ENCODE assay signal across 1 fruit fly cellular context in genomic region chr3L:10227094-10227493, dm6.
TF ChIP-seq lines count a peak whose summit lies in the region.

No protein-coding gene starts in this region.

TF ChIP-seq in whole organism, prepupa, 60 proteins besides CTCF, POLR2A, EP300 and RAD21 (continued from another document):
- TF ChIP-seq Lpt (GFP tag; optimal IDR thresholded peaks at IDR 0.05; lab: Kevin White, UChicago) (no peak), CG32006 (GFP tag; optimal IDR thresholded peaks at IDR 0.05; lab: Kevin White, UChicago) (no peak), Ets96B (tag; optimal IDR thresholded peaks at IDR 0.05; lab: Kevin White, UChicago) (peak; percentile 36), fd59A (GFP tag; optimal IDR thresholded peaks at IDR 0.05; lab: Kevin White, UChicago) (peak; percentile 16), OdsH (GFP tag; optimal IDR thresholded peaks at IDR 0.05; lab: Kevin White, UChicago) (peak; percentile 23), CG6163 (GFP tag; IDR thresholded peaks at IDR 0.05; lab: Robert Waterston, UW) (peak; percentile 63; the same call in 1 of the 3 replicates), CG6854 (GFP tag; optimal IDR thresholded peaks at IDR 0.05; lab: Kevin White, UChicago) (no peak), CG16779 (tag; optimal IDR thresholded peaks at IDR 0.05; lab: Kevin White, UChicago) (no peak), CG3919 (GFP tag; optimal IDR thresholded peaks at IDR 0.05; lab: Kevin White, UChicago) (peak; percentile 36), CG6276 (GFP tag; optimal IDR thresholded peaks at IDR 0.05; lab: Kevin White, UChicago) (no peak), Blimp-1 (GFP tag; optimal IDR thresholded peaks at IDR 0.05; lab: Kevin White, UChicago) (no peak), achi (GFP tag; optimal IDR thresholded peaks at IDR 0.05; lab: Kevin White, UChicago) (peak; percentile 10), cyc (GFP tag; optimal IDR thresholded peaks at IDR 0.05; lab: Kevin White, UChicago) (peak; percentile 17), CG3032 (tag; optimal IDR thresholded peaks at IDR 0.05; lab: Kevin White, UChicago) (peak; percentile 25), fkh (GFP tag; optimal IDR thresholded peaks at IDR 0.05; lab: Kevin White, UChicago) (no peak), CG8632 (GFP tag; optimal IDR thresholded peaks at IDR 0.05; lab: Kevin White, UChicago) (no peak), CG6808 (GFP tag; optimal IDR thresholded peaks at IDR 0.05; lab: Kevin White, UChicago) (peak; percentile 8), Eip75B (GFP tag; optimal IDR thresholded peaks at IDR 0.05; lab: Kevin White, UChicago) (peak; percentile 38), esn (GFP tag; optimal IDR thresholded peaks at IDR 0.05; lab: Kevin White, UChicago) (peak; percentile 33), lz (GFP tag; optimal IDR thresholded peaks at IDR 0.05; lab: Kevin White, UChicago) (peak; percentile 33), acj6 (GFP tag; optimal IDR thresholded peaks at IDR 0.05; lab: Kevin White, UChicago) (peak; percentile 4), Hr4 (GFP tag; optimal IDR thresholded peaks at IDR 0.05; lab: Kevin White, UChicago) (no peak), svp (GFP tag; lab: Kevin White, UChicago) (peak; percentile 76), CG1621 (tag; optimal IDR thresholded peaks at IDR 0.05; lab: Kevin White, UChicago) (peak; percentile 32), Hr38 (GFP tag; optimal IDR thresholded peaks at IDR 0.05; lab: Kevin White, UChicago) (no peak), CG15336 (GFP tag; IDR thresholded peaks at IDR 0.05; lab: Robert Waterston, UW) (no peak), Gug (GFP tag; IDR thresholded peaks at IDR 0.05; lab: Robert Waterston, UW) (no peak), Hr39 (GFP tag; optimal IDR thresholded peaks at IDR 0.05; lab: Kevin White, UChicago) (peak; percentile 39), Sox102F (GFP tag; optimal IDR thresholded peaks at IDR 0.05; lab: Kevin White, UChicago) (no peak), vri (GFP tag; optimal IDR thresholded peaks at IDR 0.05; lab: Kevin White, UChicago) (peak; percentile 14), salr (GFP tag; optimal IDR thresholded peaks at IDR 0.05; lab: Kevin White, UChicago) (no peak), eg (GFP tag; IDR thresholded peaks at IDR 0.05; lab: Robert Waterston, UW) (0 out of 3 replicates have a peak, but pooled peaks have one; percentile 16)
